3 fruit fly cellular contexts compared by ENCODE assay signal in the genomic region with DNA sequence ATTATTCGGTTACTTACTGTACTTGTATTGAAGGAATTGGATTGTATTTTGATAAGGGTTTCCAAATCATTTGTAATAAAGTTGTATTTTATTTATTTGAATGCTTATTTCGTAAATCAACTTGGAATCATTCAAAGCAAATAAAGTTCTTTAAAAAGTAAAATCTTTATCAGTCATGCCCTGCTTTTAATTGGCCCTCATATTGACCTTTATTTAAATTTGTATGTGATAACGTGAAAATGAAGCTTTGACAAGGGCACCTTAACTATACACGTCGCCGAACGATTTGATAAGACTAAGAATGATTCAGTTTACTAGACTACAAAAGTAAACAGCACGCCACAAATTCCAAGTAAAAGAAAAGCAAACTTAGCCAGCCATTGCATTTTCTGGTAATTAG.
TF ChIP-seq lines count a peak whose summit lies in the region.

No protein-coding gene starts in this region.

- TF ChIP-seq CTCF in whole organism, embryonic (GFP tag; optimal IDR thresholded peaks at IDR 0.05; lab: Kevin White, UChicago) = no peak

TF ChIP-seq in whole organism, adult, 20 proteins besides CTCF, POLR2A, EP300 and RAD21:
- no peak for TF ChIP-seq CG14711 (tag; optimal IDR thresholded peaks at IDR 0.05; lab: Kevin White, UChicago)
- TF ChIP-seq CG11617 (GFP tag; optimal IDR thresholded peaks at IDR 0.05; lab: Kevin White, UChicago) = no peak
- peak; percentile 80 for TF ChIP-seq kay (GFP tag; lab: Kevin White, UChicago; ENCODE audit: borderline replicate concordance)
- no peak for TF ChIP-seq ovo (GFP tag; optimal IDR thresholded peaks at IDR 0.05; lab: Kevin White, UChicago)

TF ChIP-seq in whole organism, embryonic, 481 proteins besides CTCF, POLR2A, EP300 and RAD21:
- TF ChIP-seq mirr (GFP tag; optimal IDR thresholded peaks at IDR 0.05; lab: Kevin White, UChicago) = peak; percentile 60
- TF ChIP-seq CG10321 (GFP tag; IDR thresholded peaks at IDR 0.05; lab: Robert Waterston, UW) = no peak
- peak; percentile 53 for TF ChIP-seq CG34376 (GFP tag; optimal IDR thresholded peaks at IDR 0.05; lab: Kevin White, UChicago)
- TF ChIP-seq sug (tag; optimal IDR thresholded peaks at IDR 0.05; lab: Kevin White, UChicago) = peak; percentile 9
TF ChIP-seq in whole organism, embryonic: peak in this region for 3.

TF ChIP-seq in whole organism, prepupa, 60 proteins besides CTCF, POLR2A, EP300 and RAD21:
- TF ChIP-seq fd85E (GFP tag; optimal IDR thresholded peaks at IDR 0.05; lab: Kevin White, UChicago) (no peak), svp (GFP tag; lab: Kevin White, UChicago) (peak; percentile 76)
